Fruit fly (Drosophila melanogaster) whole organism, pupa: ENCODE results near the gene CG13895.
A peak's percentile ranks its signal among the peaks of the same experiment; 100 is the strongest.

Experiments
- CG10348 ChIP-seq: fragments of 200-800 bp; sonication (Bioruptor generic); IDR thresholded peaks from 2 replicates; pipeline ENCODE4 v1.3.6; 2022; ENCODE audit warnings: missing biosample characterization, missing genetic modification characterization
- CG12605 ChIP-seq: fragments of 200-800 bp; sonication (Bioruptor generic); IDR thresholded peaks from 2 replicates; pipeline ENCODE4 v1.3.6; 2022; ENCODE audit warnings: missing biosample characterization, missing genetic modification characterization
- CG13204 ChIP-seq: fragments of 200-800 bp; sonication (Bioruptor generic); optimal IDR thresholded peaks from 2 replicates; lab custom pipeline; 2018; ENCODE audit warnings: missing biosample characterization, mild to moderate bottlenecking, missing genetic modification characterization, moderate library complexity
- CG14655 ChIP-seq: fragments of 200-800 bp; sonication (Bioruptor generic); optimal IDR thresholded peaks from 3 replicates; lab custom pipeline; 2017; ENCODE audit warnings: mild to moderate bottlenecking, missing biosample characterization, missing genetic modification reagents, missing genetic modification characterization
- CG15710 ChIP-seq: fragments of 200-800 bp; sonication (Bioruptor generic); optimal IDR thresholded peaks from 2 replicates; lab custom pipeline; 2018; ENCODE audit warnings: missing biosample characterization, mild to moderate bottlenecking, missing genetic modification characterization, moderate library complexity
- CG17806 ChIP-seq: fragments of 200-800 bp; sonication (Bioruptor generic); optimal IDR thresholded peaks from 2 replicates; lab custom pipeline; 2018; ENCODE audit warnings: missing biosample characterization, mild to moderate bottlenecking, missing genetic modification characterization, moderate library complexity
- CG32121 ChIP-seq: fragments of 200-800 bp; sonication (Bioruptor generic); IDR thresholded peaks from 2 replicates; pipeline ENCODE4 v1.3.6; 2022; ENCODE audit warnings: missing biosample characterization, missing genetic modification characterization
- CG34367 ChIP-seq: fragments of 200-800 bp; sonication (Bioruptor generic); optimal IDR thresholded peaks from 2 replicates; lab custom pipeline; 2018; ENCODE audit warnings: missing biosample characterization, mild to moderate bottlenecking, missing genetic modification characterization
- CG4496 ChIP-seq: fragments of 200-800 bp; sonication (Bioruptor generic); IDR thresholded peaks from 3 replicates; pipeline ENCODE4 v1.3.6; 2022; ENCODE audit warnings: missing biosample characterization, missing genetic modification characterization
- CG8159 ChIP-seq: fragments of 200-800 bp; sonication (Bioruptor generic); optimal IDR thresholded peaks from 3 replicates; lab custom pipeline; 2018; ENCODE audit warnings: missing biosample characterization, mild to moderate bottlenecking, missing genetic modification characterization, moderate library complexity
- CG8301 ChIP-seq: fragments of 200-800 bp; sonication (Bioruptor generic); optimal IDR thresholded peaks from 2 replicates; lab custom pipeline; 2018; ENCODE audit warnings: missing biosample characterization, mild to moderate bottlenecking, missing genetic modification characterization
- CG9948 ChIP-seq: fragments of 200-800 bp; sonication (Bioruptor generic); optimal IDR thresholded peaks from 2 replicates; lab custom pipeline; 2018; ENCODE audit warnings: missing biosample characterization, mild to moderate bottlenecking, missing genetic modification characterization, moderate library complexity
- D1 ChIP-seq: fragments of 200-800 bp; sonication (Bioruptor generic); optimal IDR thresholded peaks from 2 replicates; lab custom pipeline; 2018; ENCODE audit warnings: missing biosample characterization, mild to moderate bottlenecking, missing genetic modification characterization, moderate library complexity
- EcR ChIP-seq: fragments of 200-800 bp; sonication (Bioruptor generic); optimal IDR thresholded peaks from 3 replicates; lab custom pipeline; 2019; ENCODE audit warnings: missing biosample characterization, missing genetic modification characterization, mild to moderate bottlenecking, moderate library complexity, missing genetic modification reagents
- Ets98B ChIP-seq: fragments of 200-800 bp; sonication (Bioruptor generic); IDR thresholded peaks from 2 replicates; pipeline ENCODE4 v1.3.6; 2022; ENCODE audit warnings: missing biosample characterization, missing genetic modification characterization
- Pif1A ChIP-seq: fragments of 200-800 bp; sonication (Bioruptor generic); optimal IDR thresholded peaks from 3 replicates; lab custom pipeline; 2016; ENCODE audit warnings: missing biosample characterization, missing genetic modification characterization
- Pif1B ChIP-seq: fragments of 200-800 bp; sonication (Bioruptor generic); optimal IDR thresholded peaks from 3 replicates; lab custom pipeline; 2016; ENCODE audit warnings: missing biosample characterization, missing genetic modification characterization
- Snoo ChIP-seq: fragments of 200-800 bp; sonication (Bioruptor generic); optimal IDR thresholded peaks from 3 replicates; lab custom pipeline; 2017; ENCODE audit warnings: missing biosample characterization, mild to moderate bottlenecking, missing genetic modification characterization, inconsistent platforms
- fd96Ca ChIP-seq: fragments of 200-800 bp; sonication (Bioruptor generic); IDR thresholded peaks from 3 replicates; pipeline ENCODE4 v1.3.6; 2022; ENCODE audit warnings: missing biosample characterization, missing genetic modification characterization
- gl ChIP-seq: fragments of 200-800 bp; sonication (Bioruptor generic); optimal IDR thresholded peaks from 2 replicates; lab custom pipeline; 2018; ENCODE audit warnings: missing biosample characterization, mild to moderate bottlenecking, missing genetic modification characterization
- rn ChIP-seq: fragments of 200-800 bp; sonication (Bioruptor generic); IDR thresholded peaks from 2 replicates; pipeline ENCODE4 v1.3.6; 2022; ENCODE audit warnings: missing biosample characterization, missing genetic modification characterization

Gene CG13895

DNA sequence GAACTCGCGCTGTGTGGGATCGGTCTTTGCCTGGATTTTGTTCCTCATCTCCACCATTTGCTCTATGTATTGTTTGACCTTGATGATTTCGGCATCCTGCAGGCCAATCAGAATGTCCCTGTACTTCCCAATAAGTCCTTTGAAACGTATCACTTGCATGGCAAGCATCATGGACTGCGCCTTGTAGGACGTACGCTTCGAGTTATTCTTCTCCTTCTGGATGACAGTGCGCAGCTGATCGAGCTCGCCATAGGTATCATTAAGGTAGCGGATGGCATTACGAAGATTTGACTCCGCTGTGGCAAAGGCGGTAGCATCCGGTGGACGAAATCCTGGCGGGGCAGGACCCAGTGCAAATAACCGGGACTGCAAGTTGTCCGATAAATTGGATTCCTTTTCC lies 1.9 kb upstream of the CG13895 start:
- TF ChIP-seq CG32121 (no peak), D1 (tag; lab: Kevin White, UChicago) (no peak), CG8301 (no peak), CG34367 (tag; lab: Kevin White, UChicago) (no peak), CG14655 (no peak)

DNA sequence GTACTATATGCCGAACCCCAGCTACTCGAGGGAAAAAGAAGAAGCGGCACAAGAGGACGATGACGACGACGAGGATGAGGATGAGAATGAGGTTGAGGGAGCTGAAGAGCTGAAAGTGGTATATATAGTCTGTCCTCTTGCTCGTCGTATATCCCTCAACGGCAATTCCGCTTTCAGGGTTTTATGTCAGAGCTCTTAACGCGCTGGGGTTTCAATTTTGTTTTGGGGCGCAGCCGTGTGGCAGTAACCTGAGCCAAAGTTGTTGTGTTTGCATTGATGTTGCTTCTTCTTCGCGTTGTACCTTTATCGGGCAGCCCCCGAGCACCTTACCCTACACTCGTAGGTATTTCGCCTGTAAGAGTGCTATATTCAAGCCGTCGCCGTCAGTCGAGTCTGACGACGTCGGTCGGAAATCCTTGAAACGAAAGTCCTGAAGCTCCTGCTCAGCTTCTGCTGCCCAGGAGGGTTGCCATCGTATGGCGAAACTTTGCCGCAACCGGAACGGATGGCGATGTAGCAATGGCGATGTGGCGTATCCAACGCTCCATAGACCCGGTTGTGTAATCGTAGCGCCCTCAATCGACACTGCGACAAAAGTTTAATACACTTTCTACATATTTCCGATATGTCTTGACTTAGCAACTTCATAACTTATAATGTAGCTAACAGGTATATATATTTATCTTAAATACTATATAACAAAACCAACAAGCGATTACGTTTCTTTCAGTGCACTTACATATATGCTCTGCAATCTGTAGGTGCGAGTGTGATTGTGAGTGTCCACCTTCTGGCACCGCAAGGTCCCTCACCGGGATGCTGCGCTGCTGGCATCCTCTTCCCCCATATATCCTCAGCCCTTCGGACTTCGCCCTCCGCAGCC lies 3.1 kb downstream of the CG13895 start:
- TF ChIP-seq CG4496 (GFP tag; lab: Robert Waterston, UW), result peak; percentile 70; the same call in 2 of the 3 replicates
- peak; percentile 49 for TF ChIP-seq Ets98B
- peak; percentile 49 for TF ChIP-seq CG12605 (GFP tag; lab: Robert Waterston, UW)
- TF ChIP-seq Pif1B (GFP tag; lab: Kevin White, UChicago), result no peak
- TF ChIP-seq EcR (GFP tag; lab: Kevin White, UChicago), result no peak
- TF ChIP-seq CG9948, result peak; percentile 47
- TF ChIP-seq CG10348, result no peak
- peak; percentile 64 for TF ChIP-seq CG17806 (tag; lab: Kevin White, UChicago)
- TF ChIP-seq rn, result 0 out of 2 replicates have a peak, but pooled peaks have one; percentile 39
- TF ChIP-seq CG8301, result peak; percentile 40
- TF ChIP-seq CG14655, result peak; percentile 53
- TF ChIP-seq gl (tag; lab: Kevin White, UChicago), result no peak
- peak; percentile 72 for TF ChIP-seq CG8159
- TF ChIP-seq CG32121, result peak; percentile 47; the same call in 1 of the 2 replicates
- peak; percentile 50 for TF ChIP-seq CG34367 (tag; lab: Kevin White, UChicago)
- TF ChIP-seq D1 (tag; lab: Kevin White, UChicago), result no peak
- TF ChIP-seq Pif1A (GFP tag; lab: Kevin White, UChicago), result peak; percentile 42
- peak; percentile 63 for TF ChIP-seq CG15710 (tag; lab: Kevin White, UChicago)
- no peak for TF ChIP-seq CG13204 (GFP tag; lab: Kevin White, UChicago)
- TF ChIP-seq fd96Ca, result peak; percentile 45; the same call in 1 of the 3 replicates
- TF ChIP-seq Snoo (tag; lab: Kevin White, UChicago), result peak; percentile 30

- TF ChIP-seq CG4496 (GFP tag; lab: Robert Waterston, UW) (no peak), EcR (GFP tag; lab: Kevin White, UChicago) (peak; percentile 12)
Observed at dm6 chr3L:703160-703793, 4.7 kb downstream of the CG13895 start.

- TF ChIP-seq D1 (tag; lab: Kevin White, UChicago), result no peak
- no peak for TF ChIP-seq fd96Ca
- no peak for TF ChIP-seq gl (tag; lab: Kevin White, UChicago)
- TF ChIP-seq EcR (GFP tag; lab: Kevin White, UChicago), result peak; percentile 73
- no peak for TF ChIP-seq CG8159
- 0 out of 3 replicates have a peak, but pooled peaks have one; percentile 9 for TF ChIP-seq CG4496 (GFP tag; lab: Robert Waterston, UW)
- TF ChIP-seq CG14655, result no peak
- TF ChIP-seq CG13204 (GFP tag; lab: Kevin White, UChicago), result no peak
- no peak for TF ChIP-seq CG17806 (tag; lab: Kevin White, UChicago)
- no peak for TF ChIP-seq Pif1A (GFP tag; lab: Kevin White, UChicago)
- TF ChIP-seq CG9948, result no peak
- no peak for TF ChIP-seq CG10348
Observed at dm6 chr3L:701798-702635, 6.0 kb downstream of the CG13895 start.

DNA sequence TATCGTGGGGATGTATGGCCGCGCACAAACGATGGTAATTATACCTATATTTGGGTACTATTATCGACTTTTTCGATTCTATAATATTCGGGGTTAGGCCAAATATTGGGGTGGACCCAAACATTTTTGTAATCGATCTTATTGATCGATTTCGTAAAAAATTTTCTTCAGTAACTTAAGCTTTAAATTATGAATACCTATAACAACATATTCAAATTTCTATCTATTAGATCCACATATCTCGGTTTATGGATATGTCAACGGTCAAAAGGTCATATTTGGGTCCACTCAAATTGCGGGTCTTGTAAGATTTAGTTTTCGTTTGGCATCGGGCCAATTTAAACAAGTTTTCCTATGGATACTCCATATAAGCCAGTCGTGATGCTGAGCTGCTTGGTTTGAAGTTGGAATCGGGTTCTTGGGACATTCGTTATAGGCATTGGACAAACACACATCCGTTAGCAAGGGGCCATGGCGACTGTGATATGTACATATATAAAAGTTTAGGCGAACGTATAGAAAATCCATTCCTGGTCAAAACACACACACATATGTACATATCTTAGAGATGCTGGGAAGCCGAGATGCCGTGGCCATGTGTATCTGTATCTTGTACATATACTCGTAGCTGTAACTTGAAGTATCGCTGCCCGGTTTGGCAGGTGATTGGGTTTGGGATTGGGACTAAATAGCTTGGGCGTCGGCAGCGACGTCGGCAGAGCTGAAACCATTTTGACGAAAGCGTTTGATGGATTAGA lies 7.7 kb downstream of the CG13895 start:
- TF ChIP-seq CG13204 (GFP tag; lab: Kevin White, UChicago) (no peak), CG17806 (tag; lab: Kevin White, UChicago) (peak; percentile 38), fd96Ca (0 out of 3 replicates have a peak, but pooled peaks have one; percentile 12), CG32121 (peak; percentile 25; the same call in 1 of the 2 replicates), CG8301 (peak; percentile 45), CG9948 (peak; percentile 26), CG12605 (GFP tag; lab: Robert Waterston, UW) (peak; percentile 58), CG10348 (no peak), Ets98B (peak; percentile 59), CG8159 (peak; percentile 91), gl (tag; lab: Kevin White, UChicago) (no peak), CG34367 (tag; lab: Kevin White, UChicago) (peak; percentile 6), rn (no peak), Pif1A (GFP tag; lab: Kevin White, UChicago) (peak; percentile 62), CG15710 (tag; lab: Kevin White, UChicago) (no peak), Pif1B (GFP tag; lab: Kevin White, UChicago) (peak; percentile 23), CG14655 (peak; percentile 46), EcR (GFP tag; lab: Kevin White, UChicago) (no peak), CG4496 (GFP tag; lab: Robert Waterston, UW) (peak; percentile 57; the same call in 2 of the 3 replicates)
